Fruit fly (Drosophila melanogaster) whole organism, embryonic: ENCODE data around the gene mldr.

ENCODE experiments used
- ATbp ChIP-seq: fragments of 200-800 bp; sonication (Bioruptor generic); optimal IDR thresholded peaks from 2 replicates; lab custom pipeline; 2017; ENCODE audit warnings: missing biosample characterization, mild to moderate bottlenecking, missing genetic modification characterization, missing genetic modification reagents
- Bgb ChIP-seq: fragments of 200-800 bp; sonication (Bioruptor generic); IDR thresholded peaks from 2 replicates; pipeline ENCODE4 v1.3.6; 2022; ENCODE audit warnings: missing biosample characterization, missing genetic modification characterization; ENCODE audit not compliant: partially characterized antibody
- C15 ChIP-seq: fragments of 200-800 bp; sonication (Bioruptor generic); IDR thresholded peaks from 3 replicates; pipeline ENCODE4 v1.3.6; 2022; ENCODE audit warnings: missing biosample characterization, missing genetic modification characterization
- CG10462 ChIP-seq: fragments of 200-800 bp; sonication (Bioruptor generic); optimal IDR thresholded peaks from 2 replicates; lab custom pipeline; 2016; ENCODE audit warnings: missing biosample characterization, missing genetic modification characterization
- CG13287 ChIP-seq: fragments of 200-800 bp; sonication (Bioruptor generic); IDR thresholded peaks from 2 replicates; pipeline ENCODE4 v1.3.6; 2022; ENCODE audit warnings: missing biosample characterization, missing genetic modification characterization; ENCODE audit not compliant: partially characterized antibody
- CG15269 ChIP-seq: fragments of 200-800 bp; sonication (Bioruptor generic); optimal IDR thresholded peaks from 2 replicates; lab custom pipeline; 2018; ENCODE audit warnings: missing biosample characterization, mild to moderate bottlenecking, missing genetic modification characterization, moderate library complexity
- CG15601 ChIP-seq: fragments of 200-800 bp; sonication (Bioruptor generic); optimal IDR thresholded peaks from 3 replicates; lab custom pipeline; 2019; ENCODE audit warnings: missing biosample characterization, mild to moderate bottlenecking, missing genetic modification characterization, moderate library complexity
- CG15696 ChIP-seq: fragments of 200-800 bp; sonication (Bioruptor generic); optimal IDR thresholded peaks from 2 replicates; lab custom pipeline; 2019; ENCODE audit warnings: missing biosample characterization, mild to moderate bottlenecking, missing genetic modification characterization, moderate library complexity
- CG16863 ChIP-seq: fragments of 200-800 bp; sonication (Bioruptor generic); optimal IDR thresholded peaks from 3 replicates; lab custom pipeline; 2016; ENCODE audit warnings: missing biosample characterization, missing genetic modification characterization
- CG34376 ChIP-seq: fragments of 200-800 bp; sonication (Bioruptor generic); optimal IDR thresholded peaks from 2 replicates; lab custom pipeline; 2018; ENCODE audit warnings: missing biosample characterization, mild to moderate bottlenecking, missing genetic modification characterization
- CG3726 ChIP-seq: fragments of 200-800 bp; sonication (Bioruptor generic); IDR thresholded peaks from 3 replicates; pipeline ENCODE4, ENCODE4 v1.3.6; 2022; ENCODE audit warnings: missing biosample characterization, missing genetic modification characterization
- CG4328 ChIP-seq: fragments of 200-800 bp; sonication (Bioruptor generic); optimal IDR thresholded peaks from 3 replicates; lab custom pipeline; 2017; ENCODE audit warnings: missing biosample characterization, missing genetic modification reagents, missing genetic modification characterization
- CG4360 ChIP-seq: fragments of 200-800 bp; sonication (Bioruptor generic); IDR thresholded peaks from 2 replicates; pipeline ENCODE4 v1.3.6; 2022; ENCODE audit warnings: missing biosample characterization, missing genetic modification characterization
- CG43689 ChIP-seq: fragments of 200-800 bp; sonication (Bioruptor generic); IDR thresholded peaks from 2 replicates; pipeline ENCODE4 v1.3.6; 2022; ENCODE audit warnings: missing biosample characterization, missing genetic modification characterization
- CG4404 ChIP-seq: fragments of 200-800 bp; sonication (Bioruptor generic); IDR thresholded peaks from 2 replicates; pipeline ENCODE4 v1.3.6; 2022; ENCODE audit warnings: missing biosample characterization, missing genetic modification characterization
- CG6854 ChIP-seq: fragments of 200-800 bp; sonication (Bioruptor generic); optimal IDR thresholded peaks from 3 replicates; lab custom pipeline; 2017; ENCODE audit warnings: missing biosample characterization, mild to moderate bottlenecking, missing genetic modification characterization
- CG7987 ChIP-seq: fragments of 200-800 bp; sonication (Bioruptor generic); optimal IDR thresholded peaks from 2 replicates; lab custom pipeline; 2018; ENCODE audit warnings: missing biosample characterization, mild to moderate bottlenecking, missing genetic modification characterization, moderate library complexity
- CG9797 ChIP-seq: fragments of 200-800 bp; sonication (Bioruptor generic); optimal IDR thresholded peaks from 3 replicates; lab custom pipeline; 2018; ENCODE audit warnings: missing biosample characterization, mild to moderate bottlenecking, missing genetic modification characterization
- D19B ChIP-seq: fragments of 200-800 bp; sonication (Bioruptor generic); optimal IDR thresholded peaks from 2 replicates; lab custom pipeline; 2017; ENCODE audit warnings: missing biosample characterization, mild to moderate bottlenecking, missing genetic modification characterization
- Dad ChIP-seq: fragments of 200-800 bp; sonication (Bioruptor generic); optimal IDR thresholded peaks from 3 replicates; lab custom pipeline; 2016; ENCODE audit warnings: missing biosample characterization, missing genetic modification characterization
- Dip3 ChIP-seq: fragments of 200-800 bp; sonication (Bioruptor generic); optimal IDR thresholded peaks from 3 replicates; lab custom pipeline; 2016; ENCODE audit warnings: missing biosample characterization, missing genetic modification characterization
- Drgx ChIP-seq: fragments of 200-800 bp; sonication (Bioruptor generic); IDR thresholded peaks from 2 replicates; pipeline ENCODE4 v1.3.6; 2022; ENCODE audit warnings: missing biosample characterization, missing genetic modification characterization
- E2f2 ChIP-seq: fragments of 200-800 bp; sonication (Bioruptor generic); IDR thresholded peaks from 2 replicates; pipeline ENCODE4 v1.3.6; 2022; ENCODE audit warnings: missing biosample characterization, missing genetic modification characterization
- Fer2 ChIP-seq: fragments of 200-800 bp; sonication (Bioruptor generic); optimal IDR thresholded peaks from 2 replicates; lab custom pipeline; 2018; ENCODE audit warnings: missing biosample characterization, mild to moderate bottlenecking, missing genetic modification characterization, moderate library complexity
- H15 ChIP-seq: fragments of 200-800 bp; sonication (Bioruptor generic); IDR thresholded peaks from 3 replicates; pipeline ENCODE4 v1.3.6; 2022; ENCODE audit warnings: missing biosample characterization, missing genetic modification characterization
- Hsf ChIP-seq: fragments of 200-800 bp; sonication (Bioruptor generic); optimal IDR thresholded peaks from 3 replicates; lab custom pipeline; 2016; ENCODE audit warnings: missing biosample characterization, missing genetic modification characterization
- Med ChIP-seq: fragments of 200-800 bp; sonication (Bioruptor generic); peaks from one replicate; lab custom pipeline; 2016; ENCODE audit warnings: missing biosample characterization, missing genetic modification characterization, mild to moderate bottlenecking, inconsistent platforms, moderate library complexity
- Mes4 ChIP-seq: fragments of 200-800 bp; sonication (Bioruptor generic); optimal IDR thresholded peaks from 2 replicates; lab custom pipeline; 2016; ENCODE audit warnings: missing biosample characterization, missing genetic modification characterization
- NC2β ChIP-seq: fragments of 200-800 bp; sonication (Bioruptor generic); optimal IDR thresholded peaks from 2 replicates; lab custom pipeline; 2016; ENCODE audit warnings: missing biosample characterization, missing genetic modification characterization
- Neu2 ChIP-seq: fragments of 200-800 bp; sonication (Bioruptor generic); optimal IDR thresholded peaks from 3 replicates; lab custom pipeline; 2016; ENCODE audit warnings: missing biosample characterization, missing genetic modification characterization, borderline replicate concordance
- Rfx ChIP-seq: fragments of 200-800 bp; sonication (Bioruptor generic); IDR thresholded peaks from 2 replicates; pipeline ENCODE4 v1.3.6; 2022; ENCODE audit warnings: missing biosample characterization, missing genetic modification characterization
- Sox102F ChIP-seq: fragments of 200-800 bp; sonication (Bioruptor generic); optimal IDR thresholded peaks from 2 replicates; lab custom pipeline; 2018; ENCODE audit warnings: missing biosample characterization, mild to moderate bottlenecking, missing genetic modification characterization, moderate library complexity
- Taf1 ChIP-seq: fragments of 200-800 bp; sonication (Bioruptor generic); IDR thresholded peaks from 2 replicates; pipeline ENCODE4 v1.3.6; 2022; ENCODE audit warnings: missing biosample characterization, missing genetic modification characterization
- bab2 ChIP-seq: fragments of 200-800 bp; sonication (Bioruptor generic); optimal IDR thresholded peaks from 2 replicates; lab custom pipeline; 2016; ENCODE audit warnings: missing biosample characterization, missing genetic modification characterization
- cad ChIP-seq: fragments of >200 bp; optimal IDR thresholded peaks from 2 replicates; lab custom pipeline; 2017; ENCODE audit warnings: missing biosample characterization, missing genetic modification characterization
- dimm ChIP-seq: fragments of 200-800 bp; sonication (Bioruptor generic); IDR thresholded peaks from 2 replicates; pipeline ENCODE4 v1.3.6; 2022; ENCODE audit warnings: missing biosample characterization, missing genetic modification characterization
- dmrt11E ChIP-seq: fragments of 200-800 bp; sonication (Bioruptor generic); optimal IDR thresholded peaks from 3 replicates; lab custom pipeline; 2018; ENCODE audit warnings: missing biosample characterization, mild to moderate bottlenecking, missing genetic modification characterization, moderate library complexity
- eve ChIP-seq, 2 experiments: fragments of >200 bp; optimal IDR thresholded peaks; 2 replicates each; lab custom pipeline; 2017; ENCODE audit warnings: missing biosample characterization in 2 of 2, missing genetic modification characterization in 2 of 2
- fd3F ChIP-seq: fragments of 200-800 bp; sonication (Bioruptor generic); optimal IDR thresholded peaks from 2 replicates; lab custom pipeline; 2018; ENCODE audit warnings: missing biosample characterization, mild to moderate bottlenecking, missing genetic modification characterization, moderate library complexity
- hb ChIP-seq: fragments of 200-800 bp; sonication (Bioruptor generic); IDR thresholded peaks from 3 replicates; pipeline ENCODE4 v1.3.6; 2022; ENCODE audit warnings: missing biosample characterization, missing genetic modification characterization; ENCODE audit not compliant: partially characterized antibody
- insv ChIP-seq, 2 experiments: fragments of 200-800 bp; sonication (Bioruptor generic); optimal IDR thresholded peaks; 3 replicates each; lab custom pipeline; 2016 to 2018; ENCODE audit warnings: missing biosample characterization in 2 of 2, missing genetic modification characterization in 2 of 2
- jumu ChIP-seq: fragments of 200-800 bp; sonication (Bioruptor generic); optimal IDR thresholded peaks from 3 replicates; lab custom pipeline; 2016; ENCODE audit warnings: missing biosample characterization, missing genetic modification characterization
- kni ChIP-seq: fragments of 200-800 bp; sonication (Bioruptor generic); optimal IDR thresholded peaks from 3 replicates; lab custom pipeline; 2017; ENCODE audit warnings: mild to moderate bottlenecking, missing biosample characterization, missing genetic modification reagents, missing genetic modification characterization
- prd ChIP-seq, 3 experiments: fragments of >200 bp in 2 of 3; fragments of 200-800 bp in 1 of 3; sonication (Bioruptor generic) in 1 of 3; optimal IDR thresholded peaks in 2 of 3; IDR thresholded peaks in 1 of 3; 2 replicates in 2 of 3; 3 replicates in 1 of 3; pipeline versions ENCODE4 v1.3.6 to Lab custom; 2017 to 2022; ENCODE audit warnings: missing biosample characterization in 1 of 3, missing genetic modification characterization in 1 of 3
- rib ChIP-seq: fragments of 200-800 bp; sonication (Bioruptor generic); IDR thresholded peaks from 2 replicates; pipeline ENCODE4 v1.3.6; 2022; ENCODE audit warnings: missing biosample characterization, missing genetic modification characterization
- row ChIP-seq: fragments of 200-800 bp; sonication (Bioruptor generic); IDR thresholded peaks from 3 replicates; pipeline ENCODE4 v1.3.6; 2022; ENCODE audit warnings: missing biosample characterization, missing genetic modification characterization
- sens-2 ChIP-seq: fragments of 200-800 bp; sonication (Bioruptor generic); IDR thresholded peaks from 2 replicates; pipeline ENCODE4 v1.3.6; 2022; ENCODE audit warnings: missing biosample characterization, missing genetic modification characterization
- sima ChIP-seq: fragments of 200-800 bp; sonication (Bioruptor generic); optimal IDR thresholded peaks from 2 replicates; lab custom pipeline; 2016; ENCODE audit warnings: missing biosample characterization, missing genetic modification characterization
- tin ChIP-seq: fragments of 200-800 bp; sonication (Bioruptor generic); optimal IDR thresholded peaks from 3 replicates; lab custom pipeline; 2016; ENCODE audit warnings: missing biosample characterization, missing genetic modification characterization
- tll ChIP-seq, 2 experiments: fragments of 200-800 bp in 1 of 2; fragments of >200 bp in 1 of 2; sonication (Bioruptor generic) in 1 of 2; optimal IDR thresholded peaks; 2 replicates each; lab custom pipeline; 2017 to 2019; ENCODE audit warnings: missing biosample characterization in 2 of 2, missing genetic modification characterization in 2 of 2, mild to moderate bottlenecking in 1 of 2, moderate library complexity in 1 of 2
- zfh2 ChIP-seq: fragments of 200-800 bp; sonication (Bioruptor generic); optimal IDR thresholded peaks from 2 replicates; lab custom pipeline; 2016; ENCODE audit warnings: missing biosample characterization, missing genetic modification characterization

Gene mldr

DNA sequence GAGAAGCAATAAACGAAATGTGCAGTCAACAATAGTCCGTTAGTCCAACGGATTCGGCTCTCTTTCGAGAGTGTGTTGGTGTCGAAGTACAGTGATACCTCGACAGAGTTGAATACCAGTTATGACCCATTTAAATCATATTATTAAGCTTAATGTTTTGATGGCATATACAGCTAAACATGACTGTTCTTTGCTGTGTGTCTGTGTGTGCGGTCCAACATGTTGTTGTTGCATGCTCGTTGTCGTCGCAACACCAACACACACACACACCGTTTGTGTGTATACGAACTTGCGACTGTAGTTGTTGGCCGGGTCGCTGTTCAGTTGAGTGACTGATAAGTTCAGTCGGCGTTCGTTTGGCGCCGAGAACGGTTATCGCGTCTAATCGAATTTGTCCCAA is 17.7 kb downstream of the mldr start, which contains the start of gene CG15894 (continued):
- TF ChIP-seq CG15601 (tag; lab: Kevin White, UChicago) (no peak), Neu2 (GFP tag; lab: Kevin White, UChicago) (no peak), CG4328 (no peak), cad (GFP tag; lab: Kevin White, UChicago) (no peak), Bgb (GFP tag; lab: Robert Waterston, UW) (no peak), H15 (no peak), bab2 (GFP tag; lab: Kevin White, UChicago) (no peak), Hsf (GFP tag; lab: Kevin White, UChicago) (peak; percentile 11), Dip3 (GFP tag; lab: Kevin White, UChicago) (no peak), jumu (GFP tag; lab: Kevin White, UChicago) (no peak), kni (peak; percentile 5), CG15696 (tag; lab: Kevin White, UChicago) (no peak), CG10462 (GFP tag; lab: Kevin White, UChicago) (no peak), CG9797 (GFP tag; lab: Kevin White, UChicago) (no peak), tin (no peak), rib (GFP tag; lab: Robert Waterston, UW) (no peak), D19B (GFP tag; lab: Kevin White, UChicago) (no peak), E2f2 (GFP tag; lab: Robert Waterston, UW) (no peak), hb (no peak), Med (GFP tag; lab: Kevin White, UChicago) (peak; percentile 77), eve (GFP tag; optimal IDR thresholded peaks at IDR 0.05; lab: Kevin White, UChicago) (no peak), fd3F (GFP tag; lab: Kevin White, UChicago) (no peak), CG15269 (tag; lab: Kevin White, UChicago) (peak; percentile 14), dimm (GFP tag; lab: Robert Waterston, UW) (no peak), Sox102F (GFP tag; lab: Kevin White, UChicago) (no peak), CG16863 (GFP tag; lab: Kevin White, UChicago) (no peak), Dad (no peak), Fer2 (tag; lab: Kevin White, UChicago) (no peak), insv (GFP tag; optimal IDR thresholded peaks at IDR 0.05; lab: Kevin White, UChicago) (no peak), C15 (GFP tag; lab: Robert Waterston, UW) (no peak), CG34376 (GFP tag; lab: Kevin White, UChicago) (no peak), CG4404 (no peak), dmrt11E (tag; lab: Kevin White, UChicago) (no peak), CG13287 (no peak), CG3726 (GFP tag; lab: Robert Waterston, UW) (no peak), Taf1 (GFP tag; lab: Robert Waterston, UW) (no peak), CG7987 (no peak), Mes4 (GFP tag; lab: Kevin White, UChicago) (no peak), CG43689 (GFP tag; lab: Robert Waterston, UW) (no peak), ATbp (no peak), row (peak; percentile 64), NC2β (GFP tag; lab: Kevin White, UChicago) (no peak), Rfx (GFP tag; lab: Robert Waterston, UW) (peak; percentile 30; the same call in 1 of the 2 replicates), CG6854 (GFP tag; lab: Kevin White, UChicago) (no peak), zfh2 (no peak), prd (optimal IDR thresholded peaks at IDR 0.05; lab: Kevin White, UChicago) (no peak), prd (GFP tag; IDR thresholded peaks at IDR 0.05; lab: Robert Waterston, UW) (peak; percentile 26; the same call in 1 of the 3 replicates), sima (no peak), sens-2 (GFP tag; lab: Robert Waterston, UW) (no peak), tll (GFP tag; optimal IDR thresholded peaks at IDR 0.05; lab: Kevin White, UChicago) (no peak), Drgx (peak; percentile 38; the same call in 1 of the 2 replicates), CG4360 (GFP tag; lab: Robert Waterston, UW) (no peak)
